Worm (Caenorhabditis elegans): Measurements from ENCODE around the gene W02D7.6.

W02D7.6 gene

DNA sequence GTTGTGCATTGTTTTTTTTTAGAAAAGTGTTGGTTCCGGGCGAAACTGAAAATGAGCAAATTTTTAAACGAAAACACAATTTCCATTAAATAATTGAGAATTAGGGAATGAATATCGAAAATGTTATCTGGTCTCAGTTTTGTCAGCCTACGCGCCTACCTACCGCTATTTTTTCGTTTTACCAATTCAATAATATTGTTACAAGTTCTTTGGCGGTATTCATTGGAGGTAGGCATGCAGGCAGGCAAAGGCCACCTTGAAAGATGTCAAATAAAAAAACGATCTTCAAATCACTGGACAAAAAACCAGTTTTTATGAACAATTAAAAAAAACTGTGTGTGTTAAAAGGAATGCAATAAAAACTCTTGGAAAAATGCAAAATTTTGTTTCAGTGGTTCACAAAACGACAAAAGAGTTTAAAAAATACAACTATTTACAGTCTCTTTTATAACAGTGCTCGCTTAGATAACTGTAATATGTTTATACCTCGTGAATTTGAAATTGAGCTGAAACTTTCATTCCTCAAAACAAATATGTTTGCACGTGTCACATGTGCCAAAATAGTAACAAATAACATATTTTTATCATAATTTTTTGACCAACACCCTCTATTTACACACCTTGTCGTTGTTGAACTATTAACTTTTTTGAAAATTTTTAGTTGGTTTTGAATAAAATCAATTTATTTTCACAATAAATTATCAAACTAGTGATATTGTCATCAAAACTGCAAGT is 3.3 kb upstream of the W02D7.6 start, which contains the start of gene W02D7.11:
Gene W02D7.11, minus strand, starts transcription at position 51 of the 735 bp plus-strand sequence.
- TF ChIP-seq daf-16 (GFP tag; optimal IDR thresholded peaks at IDR 0.05) (no peak), daf-16 (tag; optimal IDR thresholded peaks at IDR 0.05) (peak; percentile 66), dve-1 (tag; optimal IDR thresholded peaks at IDR 0.05; ENCODE audit: insufficient read depth) (peak; percentile 5), spr-1 (tag; optimal IDR thresholded peaks at IDR 0.05) (no peak)

DNA sequence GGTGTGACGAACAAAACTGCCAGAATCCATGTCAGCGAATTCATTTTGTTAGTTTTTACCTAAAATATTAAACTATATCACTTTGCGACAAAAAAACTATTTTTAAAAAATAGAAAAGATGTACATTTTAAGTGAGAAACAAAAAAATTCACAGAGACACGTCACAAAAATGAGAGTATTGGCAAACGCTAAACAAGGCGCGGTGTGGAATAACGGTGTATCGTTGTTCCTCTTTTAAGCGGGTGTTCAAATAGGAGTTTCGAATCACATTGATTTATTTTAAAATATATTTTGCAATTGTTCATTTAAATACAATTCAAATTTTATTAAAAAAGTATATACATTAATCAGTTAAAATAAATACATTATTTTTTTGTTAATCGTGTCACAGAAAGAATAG is 1.2 kb upstream of the W02D7.6 start, which contains the start of gene sel-9:
Gene sel-9, minus strand, starts transcription at position 59 of the 400 bp plus-strand sequence.
- no peak for TF ChIP-seq lin-39 (tag; optimal IDR thresholded peaks at IDR 0.05)
- TF ChIP-seq cey-2 (tag; optimal IDR thresholded peaks at IDR 0.05; ENCODE audit: borderline replicate concordance, insufficient read depth): no peak
- no peak for TF ChIP-seq nhr-25 (tag; optimal IDR thresholded peaks at IDR 0.05; ENCODE audit: borderline replicate concordance, insufficient read depth)
- peak; percentile 45 for TF ChIP-seq mep-1 (tag; optimal IDR thresholded peaks at IDR 0.05)
- no peak for TF ChIP-seq F49E8.2 (tag; optimal IDR thresholded peaks at IDR 0.05; ENCODE audit: borderline replicate concordance)
- TF ChIP-seq nhr-77 (tag; optimal IDR thresholded peaks at IDR 0.05): no peak
- no peak for TF ChIP-seq R02D3.7 (tag; optimal IDR thresholded peaks at IDR 0.05)
- peak; percentile 67 for TF ChIP-seq aha-1 (tag)
- TF ChIP-seq lsy-2 (tag; optimal IDR thresholded peaks at IDR 0.05): no peak
- TF ChIP-seq hlh-30 (tag; optimal IDR thresholded peaks at IDR 0.05; ENCODE audit: insufficient read depth): peak; percentile 38
- TF ChIP-seq jun-1 (tag; optimal IDR thresholded peaks at IDR 0.05): no peak
- peak; percentile 89 for TF ChIP-seq dpl-1 (GFP tag; optimal IDR thresholded peaks at IDR 0.05)
- TF ChIP-seq dve-1 (tag; optimal IDR thresholded peaks at IDR 0.05; ENCODE audit: insufficient read depth): peak; percentile 37
- no peak for TF ChIP-seq nhr-10 (tag; optimal IDR thresholded peaks at IDR 0.05)
- TF ChIP-seq mdl-1 (tag; optimal IDR thresholded peaks at IDR 0.05): no peak
- no peak for TF ChIP-seq ZK546.5 (tag; optimal IDR thresholded peaks at IDR 0.05)
- no peak for TF ChIP-seq daf-16 (GFP tag; optimal IDR thresholded peaks at IDR 0.05)
- peak; percentile 27 for TF ChIP-seq daf-16 (tag; optimal IDR thresholded peaks at IDR 0.05)
- TF ChIP-seq T20F7.1 (GFP tag; optimal IDR thresholded peaks at IDR 0.05): peak; percentile 97

ce11 chrV:8299191-8299854 is 2.0 kb downstream of the W02D7.6 start, which contains the start of gene W02D7.5:
W02D7.5 (minus strand) TSS chrV:8299241.
- no peak for TF ChIP-seq lin-29 (GFP tag; IDR thresholded peaks at IDR 0.05)
- no peak for TF ChIP-seq hlh-11 (tag; optimal IDR thresholded peaks at IDR 0.05)
- no peak for TF ChIP-seq T26A8.4 (GFP tag; IDR thresholded peaks at IDR 0.05)
- TF ChIP-seq nhr-28 (tag; optimal IDR thresholded peaks at IDR 0.05): no peak

ce11 chrV:8297504-8297903 is 3.8 kb downstream of the W02D7.6 start, which contains the start of gene W02D7.4:
W02D7.4 (minus strand) TSS chrV:8297604.
- TF ChIP-seq dmd-6 (GFP tag; IDR thresholded peaks at IDR 0.05) (peak; percentile 32; the same call in 1 of the 2 replicates), gei-8 (GFP tag; optimal IDR thresholded peaks at IDR 0.05) (no peak)

DNA sequence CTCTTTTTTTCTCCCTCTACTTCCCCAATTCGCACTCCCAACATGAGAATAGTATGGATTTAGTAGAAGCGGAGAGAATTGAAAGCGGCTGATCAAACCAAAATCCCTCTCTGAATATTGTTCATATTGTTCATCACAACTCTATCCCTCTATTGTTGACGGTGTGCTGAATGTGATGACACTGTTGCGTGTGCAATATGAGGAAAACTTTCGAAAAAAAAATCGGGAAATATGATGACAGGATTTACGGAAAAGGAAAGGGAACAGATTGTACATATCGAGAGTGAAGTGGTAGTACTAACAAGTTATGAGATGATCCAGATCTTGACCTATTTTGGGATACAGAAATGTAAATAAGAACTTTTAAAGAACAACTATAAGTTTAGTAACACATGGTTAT is 5.4 kb downstream of the W02D7.6 start, which contains the start of gene smex-1:
Gene smex-1, minus strand, starts transcription at position 101 of the 400 bp plus-strand sequence.
- TF ChIP-seq ZK337.2 (GFP tag; IDR thresholded peaks at IDR 0.05): no peak
- no peak for TF ChIP-seq spr-1 (tag; optimal IDR thresholded peaks at IDR 0.05)
- TF ChIP-seq php-3 (GFP tag; IDR thresholded peaks at IDR 0.05): no peak
- no peak for TF ChIP-seq nhr-48 (tag; optimal IDR thresholded peaks at IDR 0.05)
- TF ChIP-seq nhr-237 (tag; optimal IDR thresholded peaks at IDR 0.05): no peak
- no peak for TF ChIP-seq skn-1 (tag; optimal IDR thresholded peaks at IDR 0.05)
- no peak for TF ChIP-seq hmg-1.1 (GFP tag; IDR thresholded peaks at IDR 0.05)
- no peak for TF ChIP-seq nhr-102 (tag; optimal IDR thresholded peaks at IDR 0.05)
- TF ChIP-seq ztf-7 (tag; optimal IDR thresholded peaks at IDR 0.05): no peak
- no peak for TF ChIP-seq hif-1 (tag; optimal IDR thresholded peaks at IDR 0.05)
- TF ChIP-seq madf-9 (GFP tag; conservative IDR thresholded peaks at IDR 0.05): no peak
- no peak for TF ChIP-seq T20F7.1 (GFP tag; optimal IDR thresholded peaks at IDR 0.05)
- no peak for TF ChIP-seq snpc-1.2 (GFP tag; IDR thresholded peaks at IDR 0.05)
- no peak for TF ChIP-seq ces-1 (GFP tag; optimal IDR thresholded peaks at IDR 0.05)
- no peak for TF ChIP-seq Y5F2A.4 (GFP tag; optimal IDR thresholded peaks at IDR 0.05)
- no peak for TF ChIP-seq egl-43 (GFP tag; IDR thresholded peaks at IDR 0.05)
